Fruit fly (Drosophila melanogaster): ENCODE results near the gene CG32240.

Gene CG32240

DNA sequence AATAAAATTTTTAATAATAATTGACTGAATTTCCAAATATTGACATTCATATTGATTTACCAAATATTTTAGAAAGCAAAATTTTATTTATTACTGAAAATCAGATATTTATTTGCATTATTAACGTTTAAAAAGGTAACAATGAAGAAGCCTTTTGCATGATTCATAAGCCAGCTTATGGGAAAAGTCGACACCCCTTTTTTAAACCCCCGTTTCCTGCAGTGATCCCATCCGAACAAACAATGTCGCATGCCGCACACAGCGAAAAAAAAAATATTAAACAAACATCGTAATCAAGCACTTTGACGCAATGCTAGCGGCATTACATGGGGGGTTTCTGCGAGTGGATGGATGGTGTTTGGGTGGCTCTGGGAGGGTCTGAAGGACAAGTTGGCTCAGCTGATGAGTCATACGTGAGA, 27.8 kb downstream of the CG32240 start:
- TF ChIP-seq svp (GFP tag) (peak; percentile 65), Blimp-1 (GFP tag; optimal IDR thresholded peaks at IDR 0.05) (no peak), spab (GFP tag; optimal IDR thresholded peaks at IDR 0.05) (peak; percentile 28), Hr4 (GFP tag; optimal IDR thresholded peaks at IDR 0.05) (no peak), CG11902 (GFP tag; optimal IDR thresholded peaks at IDR 0.05) (no peak), CG9139 (GFP tag; optimal IDR thresholded peaks at IDR 0.05) (no peak), CG15336 (GFP tag; IDR thresholded peaks at IDR 0.05) (no peak), CG3032 (tag; optimal IDR thresholded peaks at IDR 0.05) (peak; percentile 46), salr (GFP tag; optimal IDR thresholded peaks at IDR 0.05) (no peak), achi (GFP tag; optimal IDR thresholded peaks at IDR 0.05) (peak; percentile 31), Eip93F (GFP tag; optimal IDR thresholded peaks at IDR 0.05) (no peak), OdsH (GFP tag; optimal IDR thresholded peaks at IDR 0.05) (peak; percentile 34), CG34406 (GFP tag; optimal IDR thresholded peaks at IDR 0.05) (peak; percentile 19), Ets96B (tag; optimal IDR thresholded peaks at IDR 0.05) (peak; percentile 23), CG10669 (GFP tag; optimal IDR thresholded peaks at IDR 0.05) (peak; percentile 14), Hr39 (GFP tag; optimal IDR thresholded peaks at IDR 0.05) (peak; percentile 10), CG31627 (GFP tag; optimal IDR thresholded peaks at IDR 0.05) (no peak), CG6854 (GFP tag; optimal IDR thresholded peaks at IDR 0.05) (no peak), eg (GFP tag; IDR thresholded peaks at IDR 0.05) (no peak), acj6 (GFP tag; optimal IDR thresholded peaks at IDR 0.05) (peak; percentile 28), pdm3 (GFP tag; optimal IDR thresholded peaks at IDR 0.05) (no peak), CG3919 (GFP tag; optimal IDR thresholded peaks at IDR 0.05) (peak; percentile 27), dac (GFP tag; optimal IDR thresholded peaks at IDR 0.05) (no peak), Lpt (GFP tag; optimal IDR thresholded peaks at IDR 0.05) (no peak), fd85E (GFP tag; optimal IDR thresholded peaks at IDR 0.05) (no peak), vri (GFP tag; optimal IDR thresholded peaks at IDR 0.05) (peak; percentile 52), CG11762 (GFP tag; optimal IDR thresholded peaks at IDR 0.05; ENCODE audit: insufficient read depth) (no peak), CG1621 (tag; optimal IDR thresholded peaks at IDR 0.05) (peak; percentile 6), CG6808 (GFP tag; optimal IDR thresholded peaks at IDR 0.05) (peak; percentile 1), fkh (GFP tag; optimal IDR thresholded peaks at IDR 0.05) (peak; percentile 73), dsx (GFP tag; optimal IDR thresholded peaks at IDR 0.05; ENCODE audit: poor library complexity, severe bottlenecking) (peak; percentile 8), CG7368 (GFP tag; optimal IDR thresholded peaks at IDR 0.05) (no peak), ss (GFP tag; optimal IDR thresholded peaks at IDR 0.05) (peak in 1 of 2 experiments; percentile 29), Hr38 (GFP tag; optimal IDR thresholded peaks at IDR 0.05) (no peak), CG32006 (GFP tag; optimal IDR thresholded peaks at IDR 0.05) (peak; percentile 49), CG6276 (GFP tag; optimal IDR thresholded peaks at IDR 0.05) (no peak), fd59A (GFP tag; optimal IDR thresholded peaks at IDR 0.05) (peak; percentile 4), CG6163 (GFP tag; IDR thresholded peaks at IDR 0.05) (no peak; the same call in 2 of the 3 replicates), topi (GFP tag; optimal IDR thresholded peaks at IDR 0.05) (no peak), CG10631 (GFP tag; optimal IDR thresholded peaks at IDR 0.05) (peak; percentile 67), Sox15 (GFP tag; optimal IDR thresholded peaks at IDR 0.05) (no peak), CG4318 (GFP tag; optimal IDR thresholded peaks at IDR 0.05) (peak; percentile 14), CG8632 (GFP tag; optimal IDR thresholded peaks at IDR 0.05) (peak; percentile 43), CG8319 (GFP tag; optimal IDR thresholded peaks at IDR 0.05) (no peak), CG11294 (GFP tag; IDR thresholded peaks at IDR 0.05) (no peak), lz (GFP tag; optimal IDR thresholded peaks at IDR 0.05) (peak; percentile 38), Eip78C (GFP tag) (peak; percentile 72), Eip75B (GFP tag; optimal IDR thresholded peaks at IDR 0.05) (peak; percentile 4), CG6792 (GFP tag; optimal IDR thresholded peaks at IDR 0.05) (peak; percentile 33), esn (GFP tag; optimal IDR thresholded peaks at IDR 0.05) (peak; percentile 61), CG16779 (tag; optimal IDR thresholded peaks at IDR 0.05) (no peak), Ets21C (GFP tag; optimal IDR thresholded peaks at IDR 0.05) (no peak)
